Worm (Caenorhabditis elegans) whole organism, L4 larva: Measurements from ENCODE around the gene pcn-1.
A peak's percentile ranks its signal among the peaks of the same experiment; 100 is the strongest.

Experiments used
- F26F4.8 ChIP-seq: fragments of 200-800 bp; sonication (Bioruptor generic); conservative IDR thresholded peaks from 2 replicates; pipeline ENCODE4 v1.3.6; 2022; ENCODE audit warnings: missing genetic modification characterization, missing compliant biosample characterization
- F37D6.2 ChIP-seq: sonication (generic microtip); optimal IDR thresholded peaks from 2 replicates; lab custom pipeline; 2016; ENCODE audit warnings: mild to moderate bottlenecking, missing genetic modification characterization, missing compliant biosample characterization
- F44E2.7 ChIP-seq: fragments of 200-800 bp; sonication (Bioruptor generic); IDR thresholded peaks from 2 replicates; pipeline ENCODE4 v2.1.2; 2022; ENCODE audit warnings: missing genetic modification characterization, missing compliant biosample characterization
- F49E8.2 ChIP-seq: sonication (generic microtip); optimal IDR thresholded peaks from 2 replicates; lab custom pipeline; 2016; ENCODE audit warnings: missing compliant biosample characterization, mild to moderate bottlenecking, missing genetic modification characterization, borderline replicate concordance
- R02D3.7 ChIP-seq: fragments of 150-350 bp; sonication (generic microtip); optimal IDR thresholded peaks from 3 replicates; lab custom pipeline; 2014; ENCODE audit warnings: missing biosample characterization, missing genetic modification characterization
- T20F7.1 ChIP-seq: fragments of 200-800 bp; sonication (Bioruptor generic); optimal IDR thresholded peaks from 2 replicates; lab custom pipeline; 2018; ENCODE audit warnings: mild to moderate bottlenecking, missing genetic modification characterization, missing compliant biosample characterization
- Y105C5A.15 ChIP-seq: fragments of 200-800 bp; sonication (Bioruptor generic); IDR thresholded peaks from 2 replicates; pipeline ENCODE4 v1.3.6; 2022; ENCODE audit warnings: missing genetic modification characterization, missing compliant biosample characterization
- ZK337.2 ChIP-seq: fragments of 200-800 bp; sonication (Bioruptor generic); IDR thresholded peaks from 2 replicates; pipeline ENCODE4 v1.3.6; 2022; ENCODE audit warnings: missing genetic modification reagents, missing genetic modification characterization, missing compliant biosample characterization
- aly-2 ChIP-seq: sonication (generic microtip); optimal IDR thresholded peaks from 2 replicates; lab custom pipeline; 2018; ENCODE audit warnings: missing biosample characterization, missing genetic modification characterization
- arid-1 ChIP-seq: fragments of 200-800 bp; sonication (Bioruptor generic); conservative IDR thresholded peaks from 2 replicates; pipeline ENCODE4 v1.3.6; 2022; ENCODE audit warnings: missing genetic modification reagents, missing genetic modification characterization, missing compliant biosample characterization
- attf-4 ChIP-seq: sonication (generic microtip); optimal IDR thresholded peaks from 3 replicates; lab custom pipeline; 2017; ENCODE audit warnings: missing biosample characterization, missing genetic modification characterization
- ceh-28 ChIP-seq: fragments of 150-350 bp; optimal IDR thresholded peaks from 2 replicates; lab custom pipeline; 2014; ENCODE audit warnings: missing biosample characterization, missing genetic modification reagents, missing genetic modification characterization
- ceh-32 ChIP-seq: sonication (generic microtip); optimal IDR thresholded peaks from 2 replicates; lab custom pipeline; 2016; ENCODE audit warnings: mild to moderate bottlenecking, missing genetic modification characterization, missing compliant biosample characterization; ENCODE audit not compliant: poor library complexity
- ceh-44 ChIP-seq: fragments of 200-800 bp; sonication (Bioruptor generic); IDR thresholded peaks from 2 replicates; pipeline ENCODE4 v1.3.6; 2022; ENCODE audit warnings: missing genetic modification reagents, missing genetic modification characterization, missing compliant biosample characterization
- ces-1 ChIP-seq: fragments of 150-350 bp; sonication (generic microtip); optimal IDR thresholded peaks from 4 replicates; lab custom pipeline; 2014; ENCODE audit warnings: missing biosample characterization, missing genetic modification reagents, missing genetic modification characterization
- cey-2 ChIP-seq: sonication (generic microtip); optimal IDR thresholded peaks from 3 replicates; lab custom pipeline; 2017; ENCODE audit warnings: missing genetic modification characterization, mild to moderate bottlenecking, missing compliant biosample characterization, antibody characterized with exemption, borderline replicate concordance; ENCODE audit not compliant: insufficient read depth
- daf-12 ChIP-seq: fragments of 150-350 bp; optimal IDR thresholded peaks from 2 replicates; lab custom pipeline; 2014; ENCODE audit warnings: missing biosample characterization, missing genetic modification reagents, missing genetic modification characterization
- daf-16 ChIP-seq, 3 experiments: sonication (generic microtip); optimal IDR thresholded peaks; 2 replicates each; lab custom pipeline; 2016 to 2017; ENCODE audit warnings: missing genetic modification characterization in 3 of 3, missing genetic modification reagents in 3 of 3, mild to moderate bottlenecking in 2 of 3, missing compliant biosample characterization in 2 of 3, missing biosample characterization in 1 of 3, moderate library complexity in 1 of 3
- daf-19 ChIP-seq: fragments of 200-800 bp; sonication (Bioruptor generic); conservative IDR thresholded peaks from 2 replicates; pipeline ENCODE4 v1.3.6; 2022; ENCODE audit warnings: missing genetic modification characterization, missing compliant biosample characterization
- dmd-8 ChIP-seq: fragments of 200-800 bp; sonication (Bioruptor generic); IDR thresholded peaks from 2 replicates; pipeline ENCODE4 v1.3.6; 2022; ENCODE audit warnings: missing genetic modification characterization, missing compliant biosample characterization
- dve-1 ChIP-seq: sonication (generic microtip); optimal IDR thresholded peaks from 2 replicates; lab custom pipeline; 2017; ENCODE audit warnings: antibody characterized with exemption, mild to moderate bottlenecking, missing genetic modification characterization, missing compliant biosample characterization; ENCODE audit not compliant: insufficient read depth
- egl-27 ChIP-seq: sonication (generic microtip); optimal IDR thresholded peaks from 3 replicates; lab custom pipeline; 2017; ENCODE audit warnings: missing biosample characterization, missing genetic modification reagents, missing genetic modification characterization
- egl-43 ChIP-seq: fragments of 200-800 bp; sonication (Bioruptor generic); IDR thresholded peaks from 2 replicates; pipeline ENCODE4 v1.3.6; 2022; ENCODE audit warnings: missing genetic modification reagents, missing genetic modification characterization, missing compliant biosample characterization
- fkh-10 ChIP-seq: fragments of 150-350 bp; optimal IDR thresholded peaks from 2 replicates; lab custom pipeline; 2014; ENCODE audit warnings: missing biosample characterization, missing genetic modification reagents, missing genetic modification characterization
- fos-1 ChIP-seq: fragments of 150-350 bp; optimal IDR thresholded peaks from 2 replicates; lab custom pipeline; 2014; ENCODE audit warnings: missing biosample characterization, missing genetic modification characterization
- gei-8 ChIP-seq: fragments of 200-800 bp; sonication (Bioruptor generic); optimal IDR thresholded peaks from 2 replicates; lab custom pipeline; 2018; ENCODE audit warnings: mild to moderate bottlenecking, missing genetic modification characterization, missing compliant biosample characterization
- hlh-30 ChIP-seq: sonication (generic microtip); optimal IDR thresholded peaks from 2 replicates; lab custom pipeline; 2017; ENCODE audit warnings: antibody characterized with exemption, mild to moderate bottlenecking, missing genetic modification characterization, missing compliant biosample characterization; ENCODE audit not compliant: insufficient read depth
- lim-7 ChIP-seq: fragments of 200-800 bp; sonication (Bioruptor generic); IDR thresholded peaks from 2 replicates; pipeline ENCODE4 v1.3.6; 2022; ENCODE audit warnings: missing genetic modification characterization, missing compliant biosample characterization
- lin-13 ChIP-seq: fragments of 150-350 bp; optimal IDR thresholded peaks from 2 replicates; lab custom pipeline; 2014; ENCODE audit warnings: missing biosample characterization, missing genetic modification reagents, missing genetic modification characterization
- lin-29 ChIP-seq: fragments of 200-800 bp; sonication (Bioruptor generic); IDR thresholded peaks from 2 replicates; pipeline ENCODE4 v1.3.6; 2022; ENCODE audit warnings: missing genetic modification reagents, missing genetic modification characterization, missing compliant biosample characterization
- lin-39 ChIP-seq: fragments of 150-350 bp; optimal IDR thresholded peaks from 2 replicates; lab custom pipeline; 2014; ENCODE audit warnings: missing biosample characterization, missing genetic modification reagents, missing genetic modification characterization
- lir-3 ChIP-seq: sonication (generic microtip); optimal IDR thresholded peaks from 2 replicates; lab custom pipeline; 2016; ENCODE audit warnings: mild to moderate bottlenecking, missing genetic modification characterization, missing compliant biosample characterization
- madf-9 ChIP-seq: fragments of 200-800 bp; sonication (Bioruptor generic); conservative IDR thresholded peaks from 2 replicates; pipeline ENCODE4 v1.3.6; 2022; ENCODE audit warnings: missing genetic modification reagents, missing genetic modification characterization, missing compliant biosample characterization
- mxl-2 ChIP-seq: fragments of 200-800 bp; sonication (Bioruptor generic); conservative IDR thresholded peaks from 2 replicates; pipeline ENCODE4 v1.3.6; 2022; ENCODE audit warnings: missing genetic modification reagents, missing genetic modification characterization, missing compliant biosample characterization
- nhr-10 ChIP-seq: fragments of 150-350 bp; optimal IDR thresholded peaks from 2 replicates; lab custom pipeline; 2014; ENCODE audit warnings: missing biosample characterization, missing genetic modification characterization
- nhr-111 ChIP-seq: fragments of 200-800 bp; sonication (Bioruptor generic); optimal IDR thresholded peaks from 2 replicates; lab custom pipeline; 2018; ENCODE audit warnings: mild to moderate bottlenecking, missing genetic modification characterization, missing compliant biosample characterization
- nhr-28 ChIP-seq: fragments of 150-350 bp; optimal IDR thresholded peaks from 2 replicates; lab custom pipeline; 2014; ENCODE audit warnings: missing biosample characterization, missing genetic modification characterization
- nhr-42 ChIP-seq: fragments of 200-800 bp; sonication (Bioruptor generic); IDR thresholded peaks from 2 replicates; pipeline ENCODE4 v1.3.6; 2022; ENCODE audit warnings: missing genetic modification characterization, missing compliant biosample characterization
- nhr-6 ChIP-seq: fragments of 150-350 bp; optimal IDR thresholded peaks from 2 replicates; lab custom pipeline; 2014; ENCODE audit warnings: missing biosample characterization, missing genetic modification characterization
- pqm-1 ChIP-seq: sonication (generic microtip); optimal IDR thresholded peaks from 2 replicates; lab custom pipeline; 2017; ENCODE audit warnings: missing biosample characterization, missing genetic modification characterization
- saeg-2 ChIP-seq: fragments of 200-800 bp; sonication (Bioruptor generic); IDR thresholded peaks from 2 replicates; pipeline ENCODE4 v1.3.6; 2022; ENCODE audit warnings: missing genetic modification reagents, missing genetic modification characterization, missing compliant biosample characterization
- spr-1 ChIP-seq: sonication (generic microtip); optimal IDR thresholded peaks from 2 replicates; lab custom pipeline; 2016; ENCODE audit warnings: mild to moderate bottlenecking, missing genetic modification characterization, missing compliant biosample characterization
- spr-3 ChIP-seq: fragments of 200-800 bp; sonication (Bioruptor generic); optimal IDR thresholded peaks from 2 replicates; lab custom pipeline; 2018; ENCODE audit warnings: mild to moderate bottlenecking, missing genetic modification characterization, missing compliant biosample characterization
- vab-7 ChIP-seq: fragments of 200-800 bp; sonication (Bioruptor generic); IDR thresholded peaks from 2 replicates; pipeline ENCODE4 v1.3.6; 2022; ENCODE audit warnings: missing genetic modification reagents, missing genetic modification characterization, missing compliant biosample characterization
- zag-1 ChIP-seq: fragments of 150-350 bp; optimal IDR thresholded peaks from 2 replicates; lab custom pipeline; 2014; ENCODE audit warnings: missing biosample characterization, missing genetic modification characterization
- zfp-2 ChIP-seq: sonication (generic microtip); optimal IDR thresholded peaks from 2 replicates; lab custom pipeline; 2016; ENCODE audit warnings: mild to moderate bottlenecking, missing genetic modification characterization, missing compliant biosample characterization
- zfp-3 ChIP-seq: fragments of 200-800 bp; sonication (Bioruptor generic); conservative IDR thresholded peaks from 2 replicates; pipeline ENCODE4 v1.3.6; 2022; ENCODE audit warnings: missing genetic modification reagents, missing genetic modification characterization, missing compliant biosample characterization
- zip-11 ChIP-seq: fragments of 200-800 bp; sonication (Bioruptor generic); IDR thresholded peaks from 2 replicates; pipeline ENCODE4 v1.3.6; 2022; ENCODE audit warnings: missing genetic modification characterization, missing compliant biosample characterization
- ztf-7 ChIP-seq: fragments of 150-350 bp; optimal IDR thresholded peaks from 2 replicates; lab custom pipeline; 2014; ENCODE audit warnings: missing biosample characterization, missing genetic modification characterization

Gene pcn-1

DNA sequence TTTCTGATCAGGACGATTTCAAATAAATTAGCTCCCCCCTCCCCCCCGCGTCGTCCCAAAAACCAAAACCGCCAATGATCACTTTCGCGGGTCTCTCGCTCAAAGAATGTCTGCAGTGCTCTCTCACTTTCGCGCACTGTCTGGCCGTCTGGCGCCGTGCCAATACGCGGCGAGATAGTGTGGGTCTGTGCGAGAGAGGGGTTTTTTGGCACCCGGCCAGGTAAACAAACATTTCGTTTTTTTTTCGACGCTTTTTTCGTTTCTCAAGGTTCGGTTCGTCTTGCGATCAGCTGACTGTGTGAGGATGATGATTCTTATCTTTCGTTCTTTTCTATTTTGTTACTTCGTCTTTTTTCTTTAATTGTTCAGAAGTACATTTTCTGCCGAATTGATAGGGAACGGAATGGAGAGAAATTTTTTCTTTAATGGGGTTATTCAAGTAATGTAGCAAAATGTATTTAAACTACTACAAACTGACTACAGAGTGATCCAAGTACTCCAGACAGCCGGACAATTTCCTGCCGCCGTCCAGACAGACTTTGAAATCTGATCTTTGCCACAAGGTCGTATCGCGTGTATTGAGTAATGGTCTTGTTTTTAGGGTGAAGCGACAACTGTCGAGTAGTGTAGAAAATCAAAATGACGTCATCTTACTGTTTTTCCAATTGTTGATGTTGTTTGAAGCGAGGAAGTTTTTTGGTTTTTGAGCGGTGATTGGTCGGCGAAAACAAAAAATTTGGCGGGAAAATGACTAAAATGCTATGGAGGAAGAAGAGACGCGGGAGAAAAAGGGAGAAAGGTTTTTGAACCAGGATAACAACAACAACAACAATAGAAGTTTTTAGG lies 24.9 kb downstream of the pcn-1 start (continued):
- TF ChIP-seq nhr-28 (tag; lab: Kevin White, UChicago): peak; percentile 93
- peak; percentile 68 for TF ChIP-seq lin-29 (GFP tag; lab: Robert Waterston, UW)
- TF ChIP-seq F26F4.8: no peak
- TF ChIP-seq nhr-42 (GFP tag; lab: Robert Waterston, UW): no peak
- no peak for TF ChIP-seq ceh-32 (tag; lab: Kevin White, UChicago)
- TF ChIP-seq lir-3 (tag; lab: Kevin White, UChicago): no peak
- no peak for TF ChIP-seq aly-2 (tag; lab: Kevin White, UChicago)
- no peak for TF ChIP-seq F49E8.2 (tag; lab: Kevin White, UChicago)
- TF ChIP-seq F44E2.7: no peak
- no peak for TF ChIP-seq zip-11 (GFP tag; lab: Robert Waterston, UW)
- TF ChIP-seq nhr-10: peak; percentile 23
- no peak for TF ChIP-seq T20F7.1 (GFP tag; lab: Kevin White, UChicago)
- TF ChIP-seq cey-2 (tag; lab: Kevin White, UChicago): no peak
- TF ChIP-seq ces-1 (GFP tag; lab: Kevin White, UChicago): no peak
- TF ChIP-seq egl-43 (GFP tag; lab: Robert Waterston, UW): peak; percentile 64; the same call in 1 of the 2 replicates
- TF ChIP-seq attf-4 (tag; lab: Kevin White, UChicago): no peak
- no peak; the same call in 1 of the 2 replicates for TF ChIP-seq lim-7 (GFP tag; lab: Robert Waterston, UW)
- TF ChIP-seq nhr-6 (tag; lab: Kevin White, UChicago): no peak
- no peak for TF ChIP-seq lin-39 (tag; lab: Kevin White, UChicago)
- no peak for TF ChIP-seq spr-3 (GFP tag; lab: Kevin White, UChicago)
- no peak for TF ChIP-seq zag-1 (tag; lab: Kevin White, UChicago)
- no peak for TF ChIP-seq F37D6.2 (tag; lab: Kevin White, UChicago)
- TF ChIP-seq ztf-7 (tag; lab: Kevin White, UChicago): no peak
- no peak for TF ChIP-seq ceh-28 (tag; lab: Kevin White, UChicago)
- no peak for TF ChIP-seq hlh-30 (tag; lab: Kevin White, UChicago)
- no peak for TF ChIP-seq daf-12 (tag; lab: Kevin White, UChicago)
- no peak for TF ChIP-seq ZK337.2
- no peak for TF ChIP-seq arid-1 (GFP tag; lab: Robert Waterston, UW)
- TF ChIP-seq lin-13 (GFP tag; lab: Kevin White, UChicago): no peak
- no peak for TF ChIP-seq ceh-44 (GFP tag; lab: Robert Waterston, UW)
- no peak for TF ChIP-seq nhr-111 (GFP tag; lab: Kevin White, UChicago)
- no peak for TF ChIP-seq spr-1 (tag; lab: Kevin White, UChicago)
- TF ChIP-seq madf-9 (GFP tag; lab: Robert Waterston, UW): no peak
- no peak for TF ChIP-seq R02D3.7 (tag; lab: Kevin White, UChicago)
- no peak for TF ChIP-seq mxl-2 (GFP tag; lab: Robert Waterston, UW)
- TF ChIP-seq daf-16 (GFP tag; optimal IDR thresholded peaks at IDR 0.05; lab: Kevin White, UChicago): peak in 1 of 2 experiments; percentile 97
- peak; percentile 80 for TF ChIP-seq daf-16 (tag; optimal IDR thresholded peaks at IDR 0.05; lab: Kevin White, UChicago)
- TF ChIP-seq fkh-10 (GFP tag; lab: Kevin White, UChicago): no peak
- TF ChIP-seq vab-7: no peak
- TF ChIP-seq dve-1: peak; percentile 90
- TF ChIP-seq dmd-8 (GFP tag; lab: Robert Waterston, UW): no peak
- no peak for TF ChIP-seq Y105C5A.15
- TF ChIP-seq zfp-2 (tag; lab: Kevin White, UChicago): no peak
- TF ChIP-seq fos-1: no peak
- TF ChIP-seq gei-8 (GFP tag; lab: Kevin White, UChicago): peak; percentile 70
- peak; percentile 14; the same call in 1 of the 2 replicates for TF ChIP-seq saeg-2 (GFP tag; lab: Robert Waterston, UW)
- TF ChIP-seq pqm-1 (tag; lab: Kevin White, UChicago): peak; percentile 20
- TF ChIP-seq daf-19 (GFP tag; lab: Robert Waterston, UW): no peak
- TF ChIP-seq zfp-3 (GFP tag; lab: Robert Waterston, UW): no peak
- no peak for TF ChIP-seq egl-27
